Worm (Caenorhabditis elegans): ENCODE results near the gene Y39A1A.22.

Y39A1A.22 gene

ce11 chrIII:10706481-10706880, 347 bp downstream of the Y39A1A.22 start:
- TF ChIP-seq nhr-28 (tag; optimal IDR thresholded peaks at IDR 0.05) (no peak), nhr-11 (tag; optimal IDR thresholded peaks at IDR 0.05) (no peak), ceh-9 (tag; optimal IDR thresholded peaks at IDR 0.05) (no peak), R02D3.7 (tag; optimal IDR thresholded peaks at IDR 0.05) (no peak), egl-5 (tag; optimal IDR thresholded peaks at IDR 0.05) (no peak), nhr-25 (tag; optimal IDR thresholded peaks at IDR 0.05) (no peak), jun-1 (tag; optimal IDR thresholded peaks at IDR 0.05) (no peak), zag-1 (tag; optimal IDR thresholded peaks at IDR 0.05) (no peak), eor-1 (tag; optimal IDR thresholded peaks at IDR 0.05) (no peak), nhr-23 (tag; optimal IDR thresholded peaks at IDR 0.05) (no peak), pha-4 (tag; optimal IDR thresholded peaks at IDR 0.05) (no peak), nhr-237 (tag; optimal IDR thresholded peaks at IDR 0.05) (no peak), elt-2 (tag; optimal IDR thresholded peaks at IDR 0.05) (no peak), tbx-2 (tag; optimal IDR thresholded peaks at IDR 0.05) (no peak), ceh-28 (tag; optimal IDR thresholded peaks at IDR 0.05) (no peak)

ce11 chrIII:10704499-10704898, 2.3 kb downstream of the Y39A1A.22 start:
- TF ChIP-seq snpc-4 (tag; optimal IDR thresholded peaks at IDR 0.05) = no peak
- no peak for TF ChIP-seq nhr-67 (tag; optimal IDR thresholded peaks at IDR 0.05)
- TF ChIP-seq elt-3 (tag; optimal IDR thresholded peaks at IDR 0.05) = no peak
- TF ChIP-seq fos-1 (tag; optimal IDR thresholded peaks at IDR 0.05) = no peak
- no peak for TF ChIP-seq lin-15B (tag; optimal IDR thresholded peaks at IDR 0.05)
- no peak for TF ChIP-seq ceh-9 (tag; optimal IDR thresholded peaks at IDR 0.05)
- TF ChIP-seq ztf-11 (tag; optimal IDR thresholded peaks at IDR 0.05) = no peak
- TF ChIP-seq ceh-16 (tag; optimal IDR thresholded peaks at IDR 0.05) = no peak
- no peak for TF ChIP-seq aly-2 (tag; optimal IDR thresholded peaks at IDR 0.05)
- TF ChIP-seq fkh-10 (GFP tag; optimal IDR thresholded peaks at IDR 0.05) = no peak
- TF ChIP-seq unc-62 (GFP tag; optimal IDR thresholded peaks at IDR 0.05) = no peak
- TF ChIP-seq lsy-12 (tag; optimal IDR thresholded peaks at IDR 0.05) = no peak
- no peak for TF ChIP-seq tbx-2 (tag; optimal IDR thresholded peaks at IDR 0.05)
- no peak for TF ChIP-seq mdl-1 (tag; optimal IDR thresholded peaks at IDR 0.05)
- no peak for TF ChIP-seq ZK546.5 (tag; optimal IDR thresholded peaks at IDR 0.05)
- no peak for TF ChIP-seq nhr-77 (tag; optimal IDR thresholded peaks at IDR 0.05)
- TF ChIP-seq unc-39 (tag; optimal IDR thresholded peaks at IDR 0.05) = no peak
- TF ChIP-seq hmg-11 (tag; optimal IDR thresholded peaks at IDR 0.05) = no peak
- no peak for TF ChIP-seq nfya-1 (tag; optimal IDR thresholded peaks at IDR 0.05; ENCODE audit: insufficient read depth)

ce11 chrIII:10703833-10704232, 3.0 kb downstream of the Y39A1A.22 start:
- TF ChIP-seq lin-39 (tag; optimal IDR thresholded peaks at IDR 0.05) = no peak

ce11 chrIII:10702805-10703204, 4.0 kb downstream of the Y39A1A.22 start:
- TF ChIP-seq nfya-1 (tag; optimal IDR thresholded peaks at IDR 0.05; ENCODE audit: insufficient read depth) (peak; percentile 86), fos-1 (tag; optimal IDR thresholded peaks at IDR 0.05) (no peak), lin-15B (tag; optimal IDR thresholded peaks at IDR 0.05) (no peak), fkh-2 (tag; optimal IDR thresholded peaks at IDR 0.05) (no peak)

ce11 chrIII:10700460-10700859, 6.4 kb downstream of the Y39A1A.22 start, which contains the start of gene Y39A1A.20:
Y39A1A.20 (minus strand) TSS chrIII:10700560.
- no peak for TF ChIP-seq nhr-237 (tag; optimal IDR thresholded peaks at IDR 0.05)

ce11 chrIII:10694294-10694693, 12.5 kb downstream of the Y39A1A.22 start, which contains the start of the genes Y39A1A.18 and fmo-3:
Y39A1A.18 (minus strand) TSS chrIII:10694485.
fmo-3 (plus strand) TSS chrIII:10694681.
- no peak for TF ChIP-seq R02D3.7 (tag; optimal IDR thresholded peaks at IDR 0.05)
- TF ChIP-seq mml-1 (tag; optimal IDR thresholded peaks at IDR 0.05) = no peak
- no peak for TF ChIP-seq fkh-2 (tag; optimal IDR thresholded peaks at IDR 0.05)
- no peak for TF ChIP-seq nhr-43 (tag; optimal IDR thresholded peaks at IDR 0.05; ENCODE audit: poor library complexity, severe bottlenecking)
- TF ChIP-seq ceh-28 (tag; optimal IDR thresholded peaks at IDR 0.05) = no peak
- no peak for TF ChIP-seq eor-1 (tag; optimal IDR thresholded peaks at IDR 0.05)
- TF ChIP-seq ztf-11 (tag; optimal IDR thresholded peaks at IDR 0.05) = no peak
- no peak for TF ChIP-seq ZK546.5 (tag; optimal IDR thresholded peaks at IDR 0.05)
- no peak for TF ChIP-seq jun-1 (tag; optimal IDR thresholded peaks at IDR 0.05)
- TF ChIP-seq ama-1 (optimal IDR thresholded peaks at IDR 0.05) = no peak
- no peak for TF ChIP-seq lin-15B (tag; optimal IDR thresholded peaks at IDR 0.05)
- no peak for TF ChIP-seq egl-27 (tag; optimal IDR thresholded peaks at IDR 0.05)
- TF ChIP-seq fos-1 (tag; optimal IDR thresholded peaks at IDR 0.05) = no peak
- no peak for TF ChIP-seq egl-5 (tag; optimal IDR thresholded peaks at IDR 0.05)
- no peak for TF ChIP-seq sea-2 (GFP tag; optimal IDR thresholded peaks at IDR 0.05)
- no peak for TF ChIP-seq nhr-76 (tag; optimal IDR thresholded peaks at IDR 0.05)
- TF ChIP-seq lsy-12 (tag; optimal IDR thresholded peaks at IDR 0.05) = no peak
- no peak for TF ChIP-seq nfya-1 (tag; optimal IDR thresholded peaks at IDR 0.05; ENCODE audit: insufficient read depth)
